Worm (Caenorhabditis elegans): ENCODE results near the gene lido-13.

lido-13 gene

ce11 chrII:3062222-3062621 lies 8.1 kb upstream of the lido-13 start (continued):
- TF ChIP-seq mxl-1 (tag; optimal IDR thresholded peaks at IDR 0.05), result no peak
- TF ChIP-seq Y79H2A.3 (GFP tag; conservative IDR thresholded peaks at IDR 0.05), result no peak
- peak; percentile 47 for TF ChIP-seq ztf-26 (tag; optimal IDR thresholded peaks at IDR 0.05)
- TF ChIP-seq F39B2.1 (GFP tag; IDR thresholded peaks at IDR 0.05), result no peak
- TF ChIP-seq F37B4.10 (GFP tag; IDR thresholded peaks at IDR 0.05), result no peak
- peak; percentile 65 for TF ChIP-seq unc-130 (GFP tag; optimal IDR thresholded peaks at IDR 0.05)
- 0 out of 2 replicates have a peak, but pooled peaks have one; percentile 21 for TF ChIP-seq ztf-6 (GFP tag; IDR thresholded peaks at IDR 0.05)
- TF ChIP-seq ztf-28 (GFP tag; IDR thresholded peaks at IDR 0.05), result 0 out of 2 replicates have a peak, but pooled peaks have one; percentile 48
- TF ChIP-seq F33H1.4 (GFP tag; IDR thresholded peaks at IDR 0.05), result peak; percentile 56
- TF ChIP-seq hlh-12 (tag; optimal IDR thresholded peaks at IDR 0.05), result no peak
- TF ChIP-seq lin-40 (tag; optimal IDR thresholded peaks at IDR 0.05), result peak; percentile 48
- TF ChIP-seq pha-4 (tag; optimal IDR thresholded peaks at IDR 0.05), result no peak
- peak; percentile 56 for TF ChIP-seq snpc-1.3 (tag; optimal IDR thresholded peaks at IDR 0.05; ENCODE audit: insufficient read depth)
- TF ChIP-seq ztf-22 (GFP tag; optimal IDR thresholded peaks at IDR 0.05), result no peak
- TF ChIP-seq cebp-2 (GFP tag; IDR thresholded peaks at IDR 0.05), result no peak
- no peak for TF ChIP-seq nhr-179 (tag; optimal IDR thresholded peaks at IDR 0.05)
- no peak for TF ChIP-seq F55B11.4 (tag; optimal IDR thresholded peaks at IDR 0.05; ENCODE audit: borderline replicate concordance, insufficient read depth)
- no peak for TF ChIP-seq Y67H2A.10 (GFP tag; conservative IDR thresholded peaks at IDR 0.05)
- TF ChIP-seq cebp-1 (GFP tag; IDR thresholded peaks at IDR 0.05), result 0 out of 2 replicates have a peak, but pooled peaks have one; percentile 12
- peak; percentile 58 for TF ChIP-seq cebp-1 (tag; optimal IDR thresholded peaks at IDR 0.05)
- TF ChIP-seq B0336.3 (GFP tag; IDR thresholded peaks at IDR 0.05), result peak; percentile 45; the same call in 1 of the 2 replicates
- TF ChIP-seq ztf-25 (GFP tag; IDR thresholded peaks at IDR 0.05), result no peak
- TF ChIP-seq sea-2 (GFP tag; IDR thresholded peaks at IDR 0.05), result no peak
- TF ChIP-seq attf-6 (GFP tag; IDR thresholded peaks at IDR 0.05), result no peak; the same call in none of the 2 replicates
- TF ChIP-seq bed-1 (GFP tag; IDR thresholded peaks at IDR 0.05), result no peak
- peak; percentile 79 for TF ChIP-seq hmg-1.2 (GFP tag; IDR thresholded peaks at IDR 0.05)
- peak; percentile 94 for TF ChIP-seq B0261.1 (tag; optimal IDR thresholded peaks at IDR 0.05)
- TF ChIP-seq nhr-120 (GFP tag; IDR thresholded peaks at IDR 0.05), result no peak
- peak; percentile 34 for TF ChIP-seq snpc-3.4 (tag; optimal IDR thresholded peaks at IDR 0.05)
- peak; percentile 11 for TF ChIP-seq xnd-1 (tag; optimal IDR thresholded peaks at IDR 0.05)
- peak; percentile 4 for TF ChIP-seq dpl-1 (GFP tag; optimal IDR thresholded peaks at IDR 0.05)
- no peak for TF ChIP-seq fkh-3 (tag; optimal IDR thresholded peaks at IDR 0.05)
- TF ChIP-seq madf-8 (GFP tag; conservative IDR thresholded peaks at IDR 0.05), result peak; percentile 42
- peak; percentile 70 for TF ChIP-seq F23B12.7 (tag; optimal IDR thresholded peaks at IDR 0.05; ENCODE audit: insufficient read depth)
- TF ChIP-seq him-1 (tag; optimal IDR thresholded peaks at IDR 0.05), result no peak
- no peak for TF ChIP-seq egl-44 (GFP tag; IDR thresholded peaks at IDR 0.05)
- no peak for TF ChIP-seq somi-1 (GFP tag; optimal IDR thresholded peaks at IDR 0.05)
- no peak for TF ChIP-seq F57A8.1 (GFP tag; optimal IDR thresholded peaks at IDR 0.05)
- peak; percentile 54 for TF ChIP-seq madf-10 (tag; optimal IDR thresholded peaks at IDR 0.05)
- peak; percentile 51 for TF ChIP-seq lin-54 (GFP tag; optimal IDR thresholded peaks at IDR 0.05)
- TF ChIP-seq C06A6.2 (GFP tag; conservative IDR thresholded peaks at IDR 0.05), result no peak
- TF ChIP-seq dpff-1 (tag; optimal IDR thresholded peaks at IDR 0.05), result no peak
- no peak for TF ChIP-seq attf-3 (GFP tag; conservative IDR thresholded peaks at IDR 0.05)
- no peak for TF ChIP-seq ama-1 (optimal IDR thresholded peaks at IDR 0.05)
- TF ChIP-seq ama-1 (GFP tag; optimal IDR thresholded peaks at IDR 0.05), result peak in 1 of 2 experiments; percentile 38
- TF ChIP-seq die-1 (tag; optimal IDR thresholded peaks at IDR 0.05), result peak; percentile 8
- TF ChIP-seq hlh-26 (GFP tag; conservative IDR thresholded peaks at IDR 0.05), result no peak
- TF ChIP-seq hmg-20 (GFP tag; IDR thresholded peaks at IDR 0.05), result peak; percentile 69; the same call in 1 of the 2 replicates
- no peak for TF ChIP-seq zfh-2 (GFP tag; conservative IDR thresholded peaks at IDR 0.05)
- TF ChIP-seq F52B5.7 (tag; optimal IDR thresholded peaks at IDR 0.05), result no peak
